Fruit fly (Drosophila melanogaster) whole organism, embryonic: ENCODE results near the gene CG42323.

Experiments
- Bgb ChIP-seq: fragments of 200-800 bp; sonication (Bioruptor generic); IDR thresholded peaks from 2 replicates; pipeline ENCODE4 v1.3.6; 2022; ENCODE audit warnings: missing biosample characterization, missing genetic modification characterization; ENCODE audit not compliant: partially characterized antibody
- CG10274 ChIP-seq: fragments of 200-800 bp; sonication (Bioruptor generic); optimal IDR thresholded peaks from 3 replicates; lab custom pipeline; 2017; ENCODE audit warnings: missing biosample characterization, mild to moderate bottlenecking, missing genetic modification characterization
- CG11085 ChIP-seq: fragments of 200-800 bp; sonication (Bioruptor generic); IDR thresholded peaks from 2 replicates; pipeline ENCODE4 v1.3.6; 2022; ENCODE audit warnings: missing biosample characterization, missing genetic modification characterization
- CG11456 ChIP-seq: fragments of 200-800 bp; sonication (Bioruptor generic); IDR thresholded peaks from 3 replicates; pipeline ENCODE4 v1.3.6; 2022; ENCODE audit warnings: missing biosample characterization, missing genetic modification characterization
- CG12391 ChIP-seq: fragments of 200-800 bp; sonication (Bioruptor generic); optimal IDR thresholded peaks from 3 replicates; lab custom pipeline; 2018; ENCODE audit warnings: missing biosample characterization, mild to moderate bottlenecking, missing genetic modification characterization, moderate library complexity
- CG13424 ChIP-seq: fragments of 200-800 bp; sonication (Bioruptor generic); optimal IDR thresholded peaks from 2 replicates; lab custom pipeline; 2019; ENCODE audit warnings: missing biosample characterization, mild to moderate bottlenecking, missing genetic modification characterization, moderate library complexity
- CG14441 ChIP-seq: fragments of 200-800 bp; sonication (Bioruptor generic); IDR thresholded peaks from 2 replicates; pipeline ENCODE4 v1.3.6; 2022; ENCODE audit warnings: missing biosample characterization, missing genetic modification characterization
- CG14710 ChIP-seq: fragments of 200-800 bp; sonication (Bioruptor generic); optimal IDR thresholded peaks from 3 replicates; lab custom pipeline; 2019; ENCODE audit warnings: missing biosample characterization, mild to moderate bottlenecking, missing genetic modification characterization, moderate library complexity
- CG15514 ChIP-seq: fragments of 200-800 bp; sonication (Bioruptor generic); optimal IDR thresholded peaks from 3 replicates; lab custom pipeline; 2017; ENCODE audit warnings: missing biosample characterization, missing genetic modification characterization, mild to moderate bottlenecking, moderate library complexity, missing genetic modification reagents
- CG17186 ChIP-seq: fragments of 200-800 bp; sonication (Bioruptor generic); optimal IDR thresholded peaks from 3 replicates; lab custom pipeline; 2017; ENCODE audit warnings: missing biosample characterization, missing genetic modification reagents, missing genetic modification characterization
- CG2120 ChIP-seq: fragments of 200-800 bp; sonication (Bioruptor generic); optimal IDR thresholded peaks from 3 replicates; lab custom pipeline; 2016; ENCODE audit warnings: missing biosample characterization, missing genetic modification characterization
- CG30403 ChIP-seq: fragments of 200-800 bp; sonication (Bioruptor generic); optimal IDR thresholded peaks from 3 replicates; lab custom pipeline; 2016; ENCODE audit warnings: missing biosample characterization, missing genetic modification characterization
- CG33557 ChIP-seq: fragments of 200-800 bp; sonication (Bioruptor generic); optimal IDR thresholded peaks from 2 replicates; lab custom pipeline; 2019; ENCODE audit warnings: missing biosample characterization, mild to moderate bottlenecking, missing genetic modification characterization, moderate library complexity
- CG3995 ChIP-seq: fragments of 200-800 bp; sonication (Bioruptor generic); optimal IDR thresholded peaks from 3 replicates; lab custom pipeline; 2016; ENCODE audit warnings: missing biosample characterization, missing genetic modification characterization
- CG5245 ChIP-seq: fragments of 200-800 bp; sonication (Bioruptor generic); optimal IDR thresholded peaks from 3 replicates; lab custom pipeline; 2016; ENCODE audit warnings: missing biosample characterization, missing genetic modification characterization
- CG6654 ChIP-seq: fragments of 200-800 bp; sonication (Bioruptor generic); optimal IDR thresholded peaks from 2 replicates; lab custom pipeline; 2017; ENCODE audit warnings: missing biosample characterization, mild to moderate bottlenecking, missing genetic modification characterization
- CG6689 ChIP-seq: fragments of 200-800 bp; sonication (Bioruptor generic); IDR thresholded peaks from 2 replicates; pipeline ENCODE4 v1.3.6; 2022; ENCODE audit warnings: missing biosample characterization, missing genetic modification characterization
- CG8290 ChIP-seq, 3 experiments: fragments of 200-800 bp; sonication (Bioruptor generic); optimal IDR thresholded peaks; 2 replicates each; lab custom pipeline; 2016 to 2019; ENCODE audit warnings: missing biosample characterization in 3 of 3, missing genetic modification characterization in 3 of 3, mild to moderate bottlenecking in 2 of 3, moderate library complexity in 1 of 3
- CG9215 ChIP-seq: fragments of 200-800 bp; sonication (Bioruptor generic); IDR thresholded peaks from 2 replicates; pipeline ENCODE4 v1.3.6; 2022; ENCODE audit warnings: missing biosample characterization, missing genetic modification characterization
- CG9932 ChIP-seq: fragments of 200-800 bp; sonication (Bioruptor generic); IDR thresholded peaks from 2 replicates; pipeline ENCODE4 v1.3.6; 2022; ENCODE audit warnings: missing biosample characterization, missing genetic modification characterization
- Camta ChIP-seq: fragments of 200-800 bp; sonication (Bioruptor generic); optimal IDR thresholded peaks from 2 replicates; lab custom pipeline; 2016; ENCODE audit warnings: missing biosample characterization, missing genetic modification characterization
- CoRest ChIP-seq: fragments of 200-800 bp; sonication (Bioruptor generic); optimal IDR thresholded peaks from 3 replicates; lab custom pipeline; 2018; ENCODE audit warnings: missing biosample characterization, mild to moderate bottlenecking, missing genetic modification characterization, moderate library complexity
- Dp ChIP-seq: fragments of 200-800 bp; sonication (Bioruptor generic); optimal IDR thresholded peaks from 2 replicates; lab custom pipeline; 2018; ENCODE audit warnings: missing biosample characterization, mild to moderate bottlenecking, missing genetic modification characterization, moderate library complexity
- Fer3 ChIP-seq: fragments of 200-800 bp; sonication (Bioruptor generic); optimal IDR thresholded peaks from 2 replicates; lab custom pipeline; 2018; ENCODE audit warnings: missing biosample characterization, mild to moderate bottlenecking, missing genetic modification characterization, moderate library complexity
- HHEX ChIP-seq: fragments of 200-800 bp; sonication (Bioruptor generic); optimal IDR thresholded peaks from 3 replicates; lab custom pipeline; 2017; ENCODE audit warnings: missing biosample characterization, mild to moderate bottlenecking, missing genetic modification characterization, missing genetic modification reagents
- Hand ChIP-seq: fragments of 200-800 bp; sonication (Bioruptor generic); optimal IDR thresholded peaks from 2 replicates; lab custom pipeline; 2017; ENCODE audit warnings: mild to moderate bottlenecking, missing biosample characterization, missing genetic modification reagents, missing genetic modification characterization
- Hey ChIP-seq: fragments of 200-800 bp; sonication (Bioruptor generic); optimal IDR thresholded peaks from 3 replicates; lab custom pipeline; 2018; ENCODE audit warnings: missing biosample characterization, mild to moderate bottlenecking, missing genetic modification characterization
- Max ChIP-seq: fragments of 200-800 bp; sonication (Bioruptor generic); optimal IDR thresholded peaks from 2 replicates; lab custom pipeline; 2016; ENCODE audit warnings: missing biosample characterization, mild to moderate bottlenecking, missing genetic modification characterization
- Sox102F ChIP-seq: fragments of 200-800 bp; sonication (Bioruptor generic); optimal IDR thresholded peaks from 2 replicates; lab custom pipeline; 2018; ENCODE audit warnings: missing biosample characterization, mild to moderate bottlenecking, missing genetic modification characterization, moderate library complexity
- Xbp1 ChIP-seq: fragments of 200-800 bp; sonication (Bioruptor generic); optimal IDR thresholded peaks from 3 replicates; lab custom pipeline; 2016; ENCODE audit warnings: missing biosample characterization, mild to moderate bottlenecking, missing genetic modification characterization
- caup ChIP-seq: fragments of 200-800 bp; sonication (Bioruptor generic); optimal IDR thresholded peaks from 3 replicates; lab custom pipeline; 2017; ENCODE audit warnings: missing biosample characterization, mild to moderate bottlenecking, missing genetic modification characterization, moderate library complexity; ENCODE audit not compliant: severe bottlenecking
- ci ChIP-seq: fragments of 200-800 bp; sonication (Bioruptor generic); IDR thresholded peaks from 3 replicates; pipeline ENCODE4 v1.3.6; 2022; ENCODE audit warnings: missing biosample characterization, missing genetic modification characterization
- cwo ChIP-seq: fragments of 200-800 bp; sonication (Bioruptor generic); optimal IDR thresholded peaks from 3 replicates; lab custom pipeline; 2017; ENCODE audit warnings: missing biosample characterization, missing genetic modification characterization, mild to moderate bottlenecking, moderate library complexity, missing genetic modification reagents
- dmrt99B ChIP-seq: fragments of 200-800 bp; sonication (Bioruptor generic); optimal IDR thresholded peaks from 2 replicates; lab custom pipeline; 2018; ENCODE audit warnings: missing biosample characterization, mild to moderate bottlenecking, missing genetic modification characterization, moderate library complexity
- dysf ChIP-seq: fragments of 200-800 bp; sonication (Bioruptor generic); IDR thresholded peaks from 3 replicates; pipeline ENCODE4 v1.3.6; 2022; ENCODE audit warnings: missing biosample characterization, missing genetic modification characterization
- gem ChIP-seq: fragments of 200-800 bp; sonication (Bioruptor generic); optimal IDR thresholded peaks from 2 replicates; lab custom pipeline; 2019; ENCODE audit warnings: missing biosample characterization, mild to moderate bottlenecking, missing genetic modification characterization, moderate library complexity
- jing ChIP-seq: fragments of 200-800 bp; sonication (Bioruptor generic); optimal IDR thresholded peaks from 2 replicates; lab custom pipeline; 2018; ENCODE audit warnings: missing biosample characterization, mild to moderate bottlenecking, missing genetic modification characterization
- ken ChIP-seq: fragments of 200-800 bp; sonication (Bioruptor generic); IDR thresholded peaks from 3 replicates; pipeline ENCODE4 v1.3.6; 2022; ENCODE audit warnings: missing biosample characterization, missing genetic modification characterization
- klu ChIP-seq: fragments of 200-800 bp; sonication (Bioruptor generic); IDR thresholded peaks from 2 replicates; pipeline ENCODE4 v1.3.6; 2022; ENCODE audit warnings: missing biosample characterization, missing genetic modification characterization
- lab ChIP-seq: fragments of 200-800 bp; sonication (Bioruptor generic); optimal IDR thresholded peaks from 3 replicates; lab custom pipeline; 2017; ENCODE audit warnings: missing biosample characterization, missing genetic modification characterization, mild to moderate bottlenecking, moderate library complexity, missing genetic modification reagents
- org-1 ChIP-seq: fragments of 200-800 bp; sonication (Bioruptor generic); optimal IDR thresholded peaks from 2 replicates; lab custom pipeline; 2017; ENCODE audit warnings: missing biosample characterization, missing genetic modification characterization
- phol ChIP-seq: fragments of 200-800 bp; sonication (Bioruptor generic); optimal IDR thresholded peaks from 3 replicates; lab custom pipeline; 2018; ENCODE audit warnings: missing biosample characterization, mild to moderate bottlenecking, missing genetic modification characterization, moderate library complexity
- repo ChIP-seq: fragments of 200-800 bp; sonication (Bioruptor generic); optimal IDR thresholded peaks from 2 replicates; lab custom pipeline; 2016; ENCODE audit warnings: missing biosample characterization, missing genetic modification characterization
- seq ChIP-seq: fragments of 200-800 bp; sonication (Bioruptor generic); IDR thresholded peaks from 2 replicates; pipeline ENCODE4 v1.3.6; 2022; ENCODE audit warnings: missing biosample characterization, missing genetic modification characterization
- slbo ChIP-seq: fragments of 200-800 bp; sonication (Bioruptor generic); IDR thresholded peaks from 2 replicates; pipeline ENCODE4 v1.3.6; 2022; ENCODE audit warnings: missing biosample characterization, missing genetic modification characterization
- so ChIP-seq: fragments of 200-800 bp; sonication (Bioruptor generic); IDR thresholded peaks from 3 replicates; pipeline ENCODE4 v1.3.6; 2022; ENCODE audit warnings: missing biosample characterization, missing genetic modification characterization
- toy ChIP-seq: fragments of 200-800 bp; sonication (Bioruptor generic); IDR thresholded peaks from 2 replicates; pipeline ENCODE4 v1.3.6; 2022; ENCODE audit warnings: missing biosample characterization, missing genetic modification characterization
- unpg ChIP-seq: fragments of 200-800 bp; sonication (Bioruptor generic); optimal IDR thresholded peaks from 3 replicates; lab custom pipeline; 2018; ENCODE audit warnings: missing biosample characterization, mild to moderate bottlenecking, missing genetic modification characterization, moderate library complexity
- vvl ChIP-seq: fragments of 200-800 bp; sonication (Bioruptor generic); IDR thresholded peaks from 2 replicates; pipeline ENCODE4 v1.3.6; 2022; ENCODE audit warnings: missing biosample characterization, missing genetic modification characterization

Gene CG42323

DNA sequence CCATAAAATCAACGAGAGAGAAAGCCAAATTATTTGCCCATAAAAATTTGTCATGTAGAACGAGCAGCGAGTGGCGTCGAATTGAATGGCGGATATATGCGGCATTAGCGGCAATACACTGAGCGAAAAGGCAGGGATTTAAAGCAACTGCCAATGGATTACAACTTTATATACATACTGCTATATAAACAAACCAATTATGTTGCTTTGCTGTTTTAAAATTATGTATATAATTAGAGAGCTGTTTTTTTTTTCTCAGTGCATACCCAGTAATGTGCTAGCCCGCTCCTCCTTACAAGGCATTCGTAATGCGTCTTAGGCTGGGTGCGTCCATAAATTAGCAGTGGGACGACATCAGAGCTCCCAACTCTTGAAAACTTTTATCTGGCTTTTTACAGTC, 45.7 kb downstream of the CG42323 start (continued):
- TF ChIP-seq vvl (GFP tag; lab: Robert Waterston, UW): no peak
- no peak for TF ChIP-seq CG6654
- TF ChIP-seq CG6689 (GFP tag; lab: Robert Waterston, UW): no peak
- peak; percentile 25 for TF ChIP-seq unpg (GFP tag; lab: Kevin White, UChicago)
- TF ChIP-seq CoRest (tag; lab: Kevin White, UChicago): peak; percentile 8
- TF ChIP-seq dmrt99B (tag; lab: Kevin White, UChicago): peak; percentile 42
- no peak for TF ChIP-seq CG3995
- peak; percentile 62 for TF ChIP-seq lab (GFP tag; lab: Kevin White, UChicago)
- peak; percentile 68 for TF ChIP-seq CG2120 (GFP tag; lab: Kevin White, UChicago)
- TF ChIP-seq cwo (GFP tag; lab: Kevin White, UChicago): peak; percentile 46
- TF ChIP-seq HHEX: peak; percentile 29
- peak; percentile 17 for TF ChIP-seq CG12391 (tag; lab: Kevin White, UChicago)
- TF ChIP-seq CG30403 (GFP tag; lab: Kevin White, UChicago): peak; percentile 2
- no peak for TF ChIP-seq Dp
- no peak for TF ChIP-seq CG11085 (GFP tag; lab: Robert Waterston, UW)
- TF ChIP-seq CG14710 (tag; lab: Kevin White, UChicago): no peak
- 0 out of 2 replicates have a peak, but pooled peaks have one; percentile 20 for TF ChIP-seq klu (GFP tag; lab: Robert Waterston, UW)
- no peak for TF ChIP-seq so
- no peak for TF ChIP-seq CG10274
- peak; percentile 36 for TF ChIP-seq gem (tag; lab: Kevin White, UChicago)
- TF ChIP-seq CG9215: peak; percentile 14; the same call in 1 of the 2 replicates
- TF ChIP-seq Xbp1 (GFP tag; lab: Kevin White, UChicago): peak; percentile 12
- peak; percentile 5 for TF ChIP-seq phol (tag; lab: Kevin White, UChicago)
- peak; percentile 48; the same call in 1 of the 2 replicates for TF ChIP-seq CG14441 (GFP tag; lab: Robert Waterston, UW)
- peak; percentile 7 for TF ChIP-seq caup (GFP tag; lab: Kevin White, UChicago)
- no peak for TF ChIP-seq CG33557 (GFP tag; lab: Kevin White, UChicago)
- TF ChIP-seq CG11456 (GFP tag; lab: Robert Waterston, UW): peak; percentile 60; the same call in 1 of the 3 replicates
- no peak for TF ChIP-seq ken (GFP tag; lab: Robert Waterston, UW)
- no peak for TF ChIP-seq Max (GFP tag; lab: Kevin White, UChicago)
- peak; percentile 30 for TF ChIP-seq Fer3 (tag; lab: Kevin White, UChicago)
- TF ChIP-seq Hey (tag; lab: Kevin White, UChicago): no peak
- 0 out of 2 replicates have a peak, but pooled peaks have one; percentile 23 for TF ChIP-seq seq (GFP tag; lab: Robert Waterston, UW)
- peak; percentile 6 for TF ChIP-seq org-1 (GFP tag; lab: Kevin White, UChicago)
- no peak for TF ChIP-seq repo
- TF ChIP-seq Hand (GFP tag; lab: Kevin White, UChicago): peak; percentile 24
- no peak for TF ChIP-seq toy (GFP tag; lab: Robert Waterston, UW)
- peak; percentile 17 for TF ChIP-seq CG15514 (GFP tag; lab: Kevin White, UChicago)
- TF ChIP-seq Camta: no peak
- TF ChIP-seq CG13424 (tag; lab: Kevin White, UChicago): peak; percentile 13
- no peak for TF ChIP-seq Bgb
- TF ChIP-seq CG8290 (GFP tag; optimal IDR thresholded peaks at IDR 0.05; lab: Kevin White, UChicago): no peak
- peak in 1 of 2 experiments; percentile 28 for TF ChIP-seq CG8290 (tag; optimal IDR thresholded peaks at IDR 0.05; lab: Kevin White, UChicago)
- peak; percentile 13 for TF ChIP-seq Sox102F (GFP tag; lab: Kevin White, UChicago)
- no peak for TF ChIP-seq jing (GFP tag; lab: Kevin White, UChicago)
- TF ChIP-seq ci (GFP tag; lab: Robert Waterston, UW): no peak
- peak; percentile 58 for TF ChIP-seq slbo (GFP tag; lab: Robert Waterston, UW)
- TF ChIP-seq CG9932 (GFP tag; lab: Robert Waterston, UW): peak; percentile 56
- no peak for TF ChIP-seq CG17186 (GFP tag; lab: Kevin White, UChicago)
- TF ChIP-seq CG5245: no peak
- peak; percentile 51 for TF ChIP-seq dysf (GFP tag; lab: Robert Waterston, UW)
